Worm (Caenorhabditis elegans) whole organism, mixed stage, embryonic: ENCODE results near the gene Y51H4A.5.

Experiments
- M03D4.4 ChIP-seq: sonication (generic microtip); optimal IDR thresholded peaks from 2 replicates; lab custom pipeline; 2017; ENCODE audit warnings: mild to moderate bottlenecking, missing genetic modification characterization, missing compliant biosample characterization
- bed-3 ChIP-seq: fragments of 200-800 bp; sonication (Bioruptor generic); optimal IDR thresholded peaks from 3 replicates; lab custom pipeline; 2018; ENCODE audit warnings: mild to moderate bottlenecking, missing genetic modification characterization, moderate library complexity, missing compliant biosample characterization
- blmp-1 ChIP-seq: fragments of 150-350 bp; optimal IDR thresholded peaks from 2 replicates; lab custom pipeline; 2014; ENCODE audit warnings: missing biosample characterization, missing genetic modification characterization
- ceh-43 ChIP-seq: fragments of 200-800 bp; sonication (Bioruptor generic); optimal IDR thresholded peaks from 2 replicates; lab custom pipeline; 2018; ENCODE audit warnings: mild to moderate bottlenecking, missing genetic modification characterization, moderate library complexity, missing compliant biosample characterization
- ceh-83 ChIP-seq: fragments of 200-800 bp; sonication (Bioruptor generic); optimal IDR thresholded peaks from 2 replicates; lab custom pipeline; 2018; ENCODE audit warnings: mild to moderate bottlenecking, missing genetic modification characterization, missing compliant biosample characterization
- ces-1 ChIP-seq: fragments of 150-350 bp; optimal IDR thresholded peaks from 2 replicates; lab custom pipeline; 2014; ENCODE audit warnings: missing biosample characterization, missing genetic modification reagents, missing genetic modification characterization
- cnd-1 ChIP-seq: fragments of 200-800 bp; sonication (Bioruptor generic); optimal IDR thresholded peaks from 2 replicates; lab custom pipeline; 2018; ENCODE audit warnings: mild to moderate bottlenecking, missing genetic modification characterization, missing compliant biosample characterization
- elt-3 ChIP-seq: fragments of 150-350 bp; optimal IDR thresholded peaks from 2 replicates; lab custom pipeline; 2014; ENCODE audit warnings: missing biosample characterization, missing genetic modification characterization
- flh-1 ChIP-seq: fragments of 200-800 bp; sonication (Bioruptor generic); optimal IDR thresholded peaks from 2 replicates; lab custom pipeline; 2018; ENCODE audit warnings: mild to moderate bottlenecking, missing genetic modification characterization, moderate library complexity, missing compliant biosample characterization
- ham-2 ChIP-seq: fragments of 200-800 bp; sonication (Bioruptor generic); optimal IDR thresholded peaks from 2 replicates; lab custom pipeline; 2018; ENCODE audit warnings: mild to moderate bottlenecking, missing genetic modification characterization, missing compliant biosample characterization
- hlh-1 ChIP-seq: fragments of 150-350 bp; optimal IDR thresholded peaks from 2 replicates; lab custom pipeline; 2014; ENCODE audit warnings: missing biosample characterization, missing genetic modification reagents, missing genetic modification characterization
- lin-13 ChIP-seq: fragments of 150-350 bp; optimal IDR thresholded peaks from 2 replicates; lab custom pipeline; 2014; ENCODE audit warnings: missing biosample characterization, missing genetic modification characterization
- lin-32 ChIP-seq: fragments of 200-800 bp; sonication (Bioruptor generic); optimal IDR thresholded peaks from 2 replicates; lab custom pipeline; 2018; ENCODE audit warnings: mild to moderate bottlenecking, missing genetic modification characterization, missing compliant biosample characterization
- lsy-2 ChIP-seq: fragments of 150-350 bp; optimal IDR thresholded peaks from 2 replicates; lab custom pipeline; 2014; ENCODE audit warnings: missing biosample characterization, missing genetic modification characterization
- mab-5 ChIP-seq: fragments of 150-350 bp; optimal IDR thresholded peaks from 2 replicates; lab custom pipeline; 2014; ENCODE audit warnings: missing biosample characterization, missing genetic modification characterization
- mep-1 ChIP-seq: fragments of 150-350 bp; optimal IDR thresholded peaks from 2 replicates; lab custom pipeline; 2017; ENCODE audit warnings: missing biosample characterization, missing genetic modification reagents, missing genetic modification characterization, inconsistent platforms
- mls-2 ChIP-seq: sonication (generic microtip); optimal IDR thresholded peaks from 2 replicates; lab custom pipeline; 2016; ENCODE audit warnings: mild to moderate bottlenecking, missing genetic modification characterization, moderate library complexity, missing compliant biosample characterization
- nhr-12 ChIP-seq: fragments of 150-350 bp; optimal IDR thresholded peaks from 2 replicates; lab custom pipeline; 2014; ENCODE audit warnings: missing biosample characterization, missing genetic modification characterization
- nhr-2 ChIP-seq: fragments of 150-350 bp; optimal IDR thresholded peaks from 2 replicates; lab custom pipeline; 2014; ENCODE audit warnings: missing biosample characterization, missing genetic modification characterization
- nhr-237 ChIP-seq: fragments of 150-350 bp; optimal IDR thresholded peaks from 2 replicates; lab custom pipeline; 2014; ENCODE audit warnings: missing biosample characterization, missing genetic modification characterization
- nhr-76 ChIP-seq: sonication (generic microtip); optimal IDR thresholded peaks from 2 replicates; lab custom pipeline; 2017; ENCODE audit warnings: missing biosample characterization, missing genetic modification characterization
- pha-4 ChIP-seq: fragments of 150-350 bp; optimal IDR thresholded peaks from 2 replicates; lab custom pipeline; 2018; ENCODE audit warnings: missing biosample characterization, missing genetic modification reagents, missing genetic modification characterization
- snpc-4 ChIP-seq: fragments of 150-350 bp; optimal IDR thresholded peaks from 2 replicates; lab custom pipeline; 2014; ENCODE audit warnings: missing biosample characterization, missing genetic modification characterization
- sptf-1 ChIP-seq: sonication (generic microtip); optimal IDR thresholded peaks from 2 replicates; lab custom pipeline; 2017; ENCODE audit warnings: mild to moderate bottlenecking, missing genetic modification characterization, moderate library complexity, missing compliant biosample characterization
- unc-120 ChIP-seq: sonication (generic microtip); optimal IDR thresholded peaks from 2 replicates; lab custom pipeline; 2017; ENCODE audit warnings: missing genetic modification characterization, missing compliant biosample characterization; ENCODE audit not compliant: poor library complexity, severe bottlenecking
- unc-62 ChIP-seq: fragments of 150-350 bp; optimal IDR thresholded peaks from 2 replicates; lab custom pipeline; 2014; ENCODE audit warnings: missing biosample characterization, missing genetic modification reagents, missing genetic modification characterization
- zip-8 ChIP-seq: fragments of 150-350 bp; optimal IDR thresholded peaks from 2 replicates; lab custom pipeline; 2014; ENCODE audit warnings: missing biosample characterization, missing genetic modification characterization
- ztf-11 ChIP-seq: fragments of 150-350 bp; optimal IDR thresholded peaks from 2 replicates; lab custom pipeline; 2014; ENCODE audit warnings: missing biosample characterization, missing genetic modification characterization

The Y51H4A.5 gene

ce11 chrIV:16526038-16526437 lies at the start of gene Y51H4A.5:
Gene Y51H4A.5, minus strand, starts transcription at chrIV:16526138.
- no peak for TF ChIP-seq M03D4.4 (tag; lab: Kevin White, UChicago)
- no peak for TF ChIP-seq mep-1
- no peak for TF ChIP-seq unc-62 (GFP tag; lab: Kevin White, UChicago)
- no peak for TF ChIP-seq ceh-43 (GFP tag; lab: Kevin White, UChicago)
- TF ChIP-seq, all 35 proteins: peak for 0

DNA sequence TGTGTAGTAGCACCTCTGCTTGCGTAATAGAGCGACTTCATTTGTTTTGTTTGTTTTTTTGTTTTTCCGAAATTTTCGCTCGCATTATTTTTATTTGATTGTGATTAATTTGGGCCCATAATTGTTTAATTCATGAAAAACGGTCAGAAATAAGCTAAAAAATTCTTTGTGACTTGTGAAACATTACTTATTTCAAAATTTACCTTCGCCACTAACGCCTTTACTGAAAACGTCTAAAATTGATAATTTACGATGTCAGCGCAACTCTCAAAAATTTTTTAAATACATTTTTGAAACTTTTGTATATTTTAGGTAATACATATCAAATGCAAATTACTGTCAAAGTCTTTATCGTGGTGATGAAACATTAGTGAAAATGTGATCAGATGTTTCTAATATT lies 35.0 kb upstream of the Y51H4A.5 start:
- TF ChIP-seq zip-8 (no peak), ham-2 (GFP tag; lab: Kevin White, UChicago) (no peak), mls-2 (tag; lab: Kevin White, UChicago) (no peak)

- no peak for TF ChIP-seq elt-3
These were observed 25.5 kb upstream of the Y51H4A.5 start for ce11 chrIV:16551457-16551856.

DNA sequence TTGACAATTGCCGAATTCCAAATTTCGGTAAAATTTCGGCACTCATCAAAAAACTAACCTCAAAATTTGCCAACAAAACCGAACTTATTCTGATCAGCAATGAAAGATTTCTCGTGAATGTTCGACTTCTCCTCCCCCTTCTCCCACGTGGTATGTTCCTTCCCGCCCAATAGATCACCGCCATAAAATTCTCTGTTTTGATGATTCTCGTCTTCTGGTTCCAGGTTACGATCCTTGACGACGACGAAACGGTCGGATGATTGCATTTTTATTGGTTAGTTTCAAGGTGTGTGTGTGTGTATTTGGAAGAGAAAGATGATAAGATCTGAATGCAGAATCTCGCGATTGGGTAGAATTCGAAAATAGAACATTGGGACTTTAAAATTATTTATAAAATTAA lies 16.7 kb upstream of the Y51H4A.5 start, which contains the start of gene uroc-1:
Gene uroc-1, minus strand, starts transcription at position 101 of the 400 bp plus-strand sequence.
- TF ChIP-seq mep-1, result no peak

DNA sequence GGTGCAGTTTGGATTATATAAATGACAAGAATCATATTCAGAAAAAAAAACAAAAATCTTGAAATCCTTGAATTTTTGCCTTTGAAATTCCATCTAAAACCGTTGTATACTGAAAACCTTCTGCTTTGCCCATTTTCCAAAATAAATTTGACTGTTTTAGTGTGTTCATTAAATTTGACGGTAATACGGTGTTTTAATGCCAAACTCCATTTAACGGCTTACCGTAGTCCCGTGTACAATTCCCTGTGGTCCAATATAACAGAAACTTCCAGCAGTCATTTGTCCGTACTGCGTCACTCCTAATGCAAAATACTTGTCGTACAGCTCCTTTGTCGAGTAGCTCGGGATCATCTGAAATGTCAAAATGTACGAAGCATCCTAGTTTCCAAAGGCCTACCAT lies 14.6 kb upstream of the Y51H4A.5 start:
- TF ChIP-seq blmp-1, result no peak
- TF ChIP-seq pha-4 (tag; lab: Kevin White, UChicago), result no peak
- no peak for TF ChIP-seq snpc-4 (tag; lab: Kevin White, UChicago)
- TF ChIP-seq ceh-43 (GFP tag; lab: Kevin White, UChicago), result no peak
- TF ChIP-seq, all 35 proteins: peak for 0

ce11 chrIV:16534900-16535299 lies 9.0 kb upstream of the Y51H4A.5 start:
- TF ChIP-seq blmp-1 (no peak), lsy-2 (tag; lab: Kevin White, UChicago) (no peak), cnd-1 (tag; lab: Kevin White, UChicago) (no peak), unc-120 (tag; lab: Kevin White, UChicago) (no peak), ceh-83 (no peak), sptf-1 (tag; lab: Kevin White, UChicago) (no peak)

- TF ChIP-seq nhr-2 (no peak), lin-32 (no peak), lin-13 (no peak), lsy-2 (tag; lab: Kevin White, UChicago) (no peak), mep-1 (no peak), pha-4 (tag; lab: Kevin White, UChicago) (no peak)
These were observed 7.4 kb upstream of the Y51H4A.5 start, which contains the start of gene Y51H4A.6 for ce11 chrIV:16533361-16533760. Gene Y51H4A.6, plus strand, starts transcription at chrIV:16533661.

- TF ChIP-seq flh-1 (GFP tag; lab: Kevin White, UChicago) (no peak), nhr-76 (tag; lab: Kevin White, UChicago) (no peak), pha-4 (tag; lab: Kevin White, UChicago) (no peak), bed-3 (no peak), nhr-12 (no peak), elt-3 (no peak), mab-5 (tag; lab: Kevin White, UChicago) (no peak), nhr-2 (no peak), nhr-237 (tag; lab: Kevin White, UChicago) (no peak), mls-2 (tag; lab: Kevin White, UChicago) (no peak), ztf-11 (tag; lab: Kevin White, UChicago) (no peak), mep-1 (no peak), cnd-1 (tag; lab: Kevin White, UChicago) (no peak), hlh-1 (tag; lab: Kevin White, UChicago) (no peak), lin-13 (no peak), ceh-83 (no peak), unc-120 (tag; lab: Kevin White, UChicago) (no peak), ces-1 (no peak), sptf-1 (tag; lab: Kevin White, UChicago) (no peak), ham-2 (GFP tag; lab: Kevin White, UChicago) (no peak)
These were observed 2.4 kb upstream of the Y51H4A.5 start, which contains the start of gene Y51H4A.937 for ce11 chrIV:16528375-16528774. Gene Y51H4A.937, plus strand, starts transcription at chrIV:16528675.
